Worm (Caenorhabditis elegans): Measurements from ENCODE around the gene F10E7.5.
A peak's percentile ranks its signal among the peaks of the same experiment; 100 is the strongest.

The F10E7.5 gene

DNA sequence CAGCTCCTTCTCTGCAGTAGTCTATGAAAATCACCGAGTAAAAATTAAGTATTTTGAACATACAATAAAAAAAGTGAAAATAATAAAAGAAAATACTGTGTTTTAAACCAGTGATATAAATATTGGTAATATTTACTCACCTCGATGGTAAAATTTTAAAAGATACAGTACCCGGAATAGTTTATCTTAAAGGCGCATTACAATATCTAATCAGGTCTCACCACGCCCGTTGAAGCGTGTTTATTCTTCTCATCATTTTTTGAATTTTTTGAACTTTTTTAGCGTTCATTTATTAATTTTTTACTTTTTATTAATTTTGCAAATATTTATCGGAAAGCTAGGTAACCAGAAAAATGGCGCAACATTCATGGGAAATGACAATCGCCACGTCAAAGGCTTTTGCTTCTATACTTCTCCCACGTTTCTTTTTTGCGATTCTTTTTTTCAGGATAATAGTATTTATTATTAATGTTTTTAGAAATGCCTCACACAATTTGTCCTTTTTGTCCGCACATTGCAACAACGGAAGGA is 10.0 kb downstream of the F10E7.5 start, which contains the start of gene F10E7.2:
Gene F10E7.2 (plus strand): TSS at position 481 of the 531 bp plus-strand sequence.
- no peak for TF ChIP-seq mdl-1 (tag; optimal IDR thresholded peaks at IDR 0.05)
- peak; percentile 32 for TF ChIP-seq unc-130 (GFP tag; optimal IDR thresholded peaks at IDR 0.05)

DNA sequence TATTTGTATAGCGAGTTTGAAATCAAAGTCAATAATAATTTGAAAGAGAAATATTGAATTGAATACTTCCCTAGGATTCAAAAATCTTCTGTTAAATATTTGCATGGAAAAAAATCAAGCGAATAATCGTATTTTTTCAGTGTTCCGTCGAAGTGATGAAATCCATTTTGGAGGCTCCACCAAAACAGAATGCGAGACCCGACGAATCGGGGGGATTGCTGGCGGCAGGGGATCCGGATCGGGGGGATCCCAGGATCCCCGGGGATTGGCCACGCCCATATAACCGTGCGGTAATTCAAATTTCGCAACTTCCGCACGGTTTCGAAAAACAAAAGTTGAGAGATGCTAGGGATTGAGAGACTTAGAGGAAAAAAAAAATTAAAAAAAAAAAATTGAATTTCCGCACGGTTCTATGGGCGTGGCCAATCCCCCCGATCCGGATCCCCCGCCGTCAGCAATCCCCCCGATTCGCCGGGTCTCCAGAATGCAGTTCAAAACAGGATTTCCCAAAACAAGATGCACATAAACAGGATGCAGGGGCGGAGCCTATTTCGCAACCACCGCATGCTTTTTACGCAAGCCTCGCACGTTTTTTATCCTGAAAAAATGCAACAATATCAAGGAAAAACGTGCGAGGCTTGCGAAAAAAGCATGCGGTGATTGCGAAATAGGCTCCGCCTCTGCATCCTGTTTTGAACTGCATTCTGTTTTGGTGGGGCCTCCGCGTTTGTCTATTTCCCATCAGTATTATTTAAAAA is 11.1 kb downstream of the F10E7.5 start, which contains the start of gene F10E7.11:
Gene F10E7.11 (minus strand): TSS at position 232 of the 758 bp plus-strand sequence.
- TF ChIP-seq dmd-8 (GFP tag; IDR thresholded peaks at IDR 0.05) (0 out of 2 replicates have a peak, but pooled peaks have one; percentile 23), pqm-1 (tag; optimal IDR thresholded peaks at IDR 0.05) (no peak), ZK546.5 (tag; optimal IDR thresholded peaks at IDR 0.05) (no peak), mdt-29 (GFP tag; IDR thresholded peaks at IDR 0.05) (0 out of 2 replicates have a peak, but pooled peaks have one; percentile 14), php-3 (GFP tag; IDR thresholded peaks at IDR 0.05) (no peak), T26A8.4 (GFP tag; IDR thresholded peaks at IDR 0.05) (peak; percentile 62), lin-39 (tag; optimal IDR thresholded peaks at IDR 0.05) (no peak), aha-1 (tag) (peak; percentile 5), ceh-28 (tag; optimal IDR thresholded peaks at IDR 0.05) (no peak), arid-1 (GFP tag; conservative IDR thresholded peaks at IDR 0.05) (peak; percentile 74; the same call in 1 of the 2 replicates), F37D6.2 (tag; optimal IDR thresholded peaks at IDR 0.05) (peak; percentile 77), nhr-77 (tag; optimal IDR thresholded peaks at IDR 0.05) (no peak), lir-3 (tag; optimal IDR thresholded peaks at IDR 0.05) (no peak), snpc-4 (tag; optimal IDR thresholded peaks at IDR 0.05) (no peak), egl-27 (tag; optimal IDR thresholded peaks at IDR 0.05) (no peak), dpl-1 (GFP tag; optimal IDR thresholded peaks at IDR 0.05) (peak; percentile 0), skn-1 (tag; optimal IDR thresholded peaks at IDR 0.05) (no peak), nhr-111 (GFP tag; optimal IDR thresholded peaks at IDR 0.05) (no peak), mxl-2 (GFP tag; conservative IDR thresholded peaks at IDR 0.05) (no peak), nhr-25 (tag; optimal IDR thresholded peaks at IDR 0.05; ENCODE audit: borderline replicate concordance, insufficient read depth) (no peak), aly-2 (tag; optimal IDR thresholded peaks at IDR 0.05) (no peak), Y48G9A.11 (GFP tag; IDR thresholded peaks at IDR 0.05) (0 out of 2 replicates have a peak, but pooled peaks have one; percentile 26), hmg-1.1 (GFP tag; IDR thresholded peaks at IDR 0.05) (peak; percentile 76), F49E8.2 (tag; optimal IDR thresholded peaks at IDR 0.05; ENCODE audit: borderline replicate concordance) (no peak), egl-43 (GFP tag; IDR thresholded peaks at IDR 0.05) (0 out of 2 replicates have a peak, but pooled peaks have one; percentile 8), cey-2 (tag; optimal IDR thresholded peaks at IDR 0.05; ENCODE audit: borderline replicate concordance, insufficient read depth) (no peak), lin-38 (GFP tag; IDR thresholded peaks at IDR 0.05) (peak; percentile 75), mdl-1 (tag; optimal IDR thresholded peaks at IDR 0.05) (no peak), madf-5 (GFP tag; IDR thresholded peaks at IDR 0.05) (no peak), nhr-10 (tag; optimal IDR thresholded peaks at IDR 0.05) (no peak), zfp-3 (GFP tag; conservative IDR thresholded peaks at IDR 0.05) (no peak), mes-2 (tag; optimal IDR thresholded peaks at IDR 0.05; ENCODE audit: poor library complexity, severe bottlenecking) (peak; percentile 80), set-16 (GFP tag; IDR thresholded peaks at IDR 0.05) (peak; percentile 71), ces-1 (GFP tag; optimal IDR thresholded peaks at IDR 0.05) (no peak), pha-4 (GFP tag; IDR thresholded peaks at IDR 0.05) (peak; percentile 40; the same call in 1 of the 2 replicates), pha-4 (tag; optimal IDR thresholded peaks at IDR 0.05) (no peak), Y5F2A.4 (GFP tag; optimal IDR thresholded peaks at IDR 0.05) (no peak), ceh-62 (tag; optimal IDR thresholded peaks at IDR 0.05) (no peak), fos-1 (tag; optimal IDR thresholded peaks at IDR 0.05) (no peak), nhr-41 (GFP tag; IDR thresholded peaks at IDR 0.05) (no peak), daf-16 (GFP tag; optimal IDR thresholded peaks at IDR 0.05) (no peak), daf-16 (tag; optimal IDR thresholded peaks at IDR 0.05) (no peak), ZK337.2 (GFP tag; IDR thresholded peaks at IDR 0.05) (no peak), vab-7 (GFP tag; IDR thresholded peaks at IDR 0.05) (peak; percentile 56; the same call in 1 of the 2 replicates), ctbp-1 (GFP tag; IDR thresholded peaks at IDR 0.05) (peak; percentile 48; the same call in 1 of the 2 replicates), nhr-42 (GFP tag; IDR thresholded peaks at IDR 0.05) (peak; percentile 54; the same call in 1 of the 2 replicates)

Data from whole organism, L4 larva.